Worm (Caenorhabditis elegans) whole organism, dauer: ENCODE data around the gene C09B7.2.

Experiments used
- unc-62 ChIP-seq: sonication (generic microtip); optimal IDR thresholded peaks from 2 replicates; lab custom pipeline; 2017; ENCODE audit warnings: missing biosample characterization, missing genetic modification reagents, missing genetic modification characterization

The C09B7.2 gene

ce11 chrX:2667779-2668178, at the start of gene C09B7.2:
C09B7.2 (plus strand) TSS chrX:2668127.
- TF ChIP-seq unc-62 = no peak

- TF ChIP-seq unc-62 = no peak
Measured at ce11 chrX:2620280-2620679, 47.6 kb upstream of the C09B7.2 start.

ce11 chrX:2626153-2626552, 41.8 kb upstream of the C09B7.2 start:
- TF ChIP-seq unc-62 = no peak

- TF ChIP-seq unc-62 = no peak
Measured at ce11 chrX:2632869-2633268, 35.1 kb upstream of the C09B7.2 start.

- no peak for TF ChIP-seq unc-62
Measured at ce11 chrX:2640556-2640955, 27.4 kb upstream of the C09B7.2 start.

ce11 chrX:2641094-2641493, 26.8 kb upstream of the C09B7.2 start:
- no peak for TF ChIP-seq unc-62

- no peak for TF ChIP-seq unc-62
Measured at ce11 chrX:2654334-2654733, 13.6 kb upstream of the C09B7.2 start.

ce11 chrX:2663798-2664197, 4.1 kb upstream of the C09B7.2 start:
- TF ChIP-seq unc-62 = no peak

- no peak for TF ChIP-seq unc-62
Measured at ce11 chrX:2664273-2664672, 3.7 kb upstream of the C09B7.2 start, which contains the start of gene F54G2.1. F54G2.1 (minus strand) TSS chrX:2664373.

ce11 chrX:2673272-2673671, 5.3 kb downstream of the C09B7.2 start, which contains the start of gene ser-7:
ser-7 (plus strand) TSS chrX:2673572.
- no peak for TF ChIP-seq unc-62

- no peak for TF ChIP-seq unc-62
Measured at ce11 chrX:2674514-2674913, 6.6 kb downstream of the C09B7.2 start.

ce11 chrX:2684448-2684847, 16.5 kb downstream of the C09B7.2 start:
- TF ChIP-seq unc-62 = no peak

ce11 chrX:2687174-2687573, 19.2 kb downstream of the C09B7.2 start, which contains the start of gene immt-1:
immt-1 (minus strand) TSS chrX:2687184.
- no peak for TF ChIP-seq unc-62

- TF ChIP-seq unc-62 = no peak
Measured at ce11 chrX:2688583-2689220, 20.8 kb downstream of the C09B7.2 start, which contains the start of gene T14G11.1. T14G11.1 (plus strand) TSS chrX:2688990.

- no peak for TF ChIP-seq unc-62
Measured at ce11 chrX:2693026-2693425, 25.1 kb downstream of the C09B7.2 start.

ce11 chrX:2694725-2695124, 26.8 kb downstream of the C09B7.2 start, which contains the start of gene T02C5.1:
T02C5.1 (plus strand) TSS chrX:2694923.
- no peak for TF ChIP-seq unc-62

ce11 chrX:2695292-2695691, 27.4 kb downstream of the C09B7.2 start:
- TF ChIP-seq unc-62 = no peak

ce11 chrX:2696563-2696962, 28.6 kb downstream of the C09B7.2 start:
- TF ChIP-seq unc-62 = no peak

- TF ChIP-seq unc-62 = no peak
Measured at ce11 chrX:2697645-2698044, 29.7 kb downstream of the C09B7.2 start.
